Fruit fly (Drosophila melanogaster): ENCODE data around the gene CG17127.

- TF ChIP-seq pan (optimal IDR thresholded peaks at IDR 0.05) (no peak), EcR (GFP tag; optimal IDR thresholded peaks at IDR 0.05) (no peak), CG8478 (optimal IDR thresholded peaks at IDR 0.05) (no peak), Dll (optimal IDR thresholded peaks at IDR 0.05) (no peak), psq (optimal IDR thresholded peaks at IDR 0.05) (no peak)
Observed at dm6 chr2L:10748218-10748617, 22.4 kb upstream of the CG17127 start.

Measured in whole organism.